Fruit fly (Drosophila melanogaster) whole organism, embryonic: ENCODE measurements around the gene Dph5.

Experiments used
- Ada2b ChIP-seq: fragments of 200-800 bp; sonication (Bioruptor generic); IDR thresholded peaks from 2 replicates; pipeline ENCODE4 v1.3.6; 2022; ENCODE audit warnings: missing biosample characterization, missing genetic modification characterization
- Aef1 ChIP-seq: fragments of 200-800 bp; sonication (Bioruptor generic); IDR thresholded peaks from 3 replicates; pipeline ENCODE4 v1.3.6; 2022; ENCODE audit warnings: missing biosample characterization, missing genetic modification characterization
- B-H2 ChIP-seq: fragments of 200-800 bp; sonication (Bioruptor generic); optimal IDR thresholded peaks from 2 replicates; lab custom pipeline; 2018; ENCODE audit warnings: missing biosample characterization, mild to moderate bottlenecking, missing genetic modification characterization
- Bgb ChIP-seq: fragments of 200-800 bp; sonication (Bioruptor generic); IDR thresholded peaks from 2 replicates; pipeline ENCODE4 v1.3.6; 2022; ENCODE audit warnings: missing biosample characterization, missing genetic modification characterization; ENCODE audit not compliant: partially characterized antibody
- CG10147 ChIP-seq: fragments of 200-800 bp; sonication (Bioruptor generic); optimal IDR thresholded peaks from 2 replicates; lab custom pipeline; 2019; ENCODE audit warnings: missing biosample characterization, mild to moderate bottlenecking, missing genetic modification characterization, moderate library complexity
- CG10654 ChIP-seq: fragments of 200-800 bp; sonication (Bioruptor generic); optimal IDR thresholded peaks from 2 replicates; lab custom pipeline; 2016; ENCODE audit warnings: missing biosample characterization, missing genetic modification characterization
- CG12659 ChIP-seq: fragments of 200-800 bp; sonication (Bioruptor generic); optimal IDR thresholded peaks from 3 replicates; lab custom pipeline; 2017; ENCODE audit warnings: mild to moderate bottlenecking, missing biosample characterization, missing genetic modification reagents, missing genetic modification characterization
- CG14050 ChIP-seq: fragments of 200-800 bp; sonication (Bioruptor generic); IDR thresholded peaks from 3 replicates; pipeline ENCODE4 v1.3.6; 2022; ENCODE audit warnings: missing biosample characterization, missing genetic modification characterization
- CG15011 ChIP-seq: fragments of 200-800 bp; sonication (Bioruptor generic); optimal IDR thresholded peaks from 3 replicates; lab custom pipeline; 2018; ENCODE audit warnings: missing biosample characterization, mild to moderate bottlenecking, missing genetic modification characterization
- CG15269 ChIP-seq: fragments of 200-800 bp; sonication (Bioruptor generic); optimal IDR thresholded peaks from 2 replicates; lab custom pipeline; 2018; ENCODE audit warnings: missing biosample characterization, mild to moderate bottlenecking, missing genetic modification characterization, moderate library complexity
- CG17802 ChIP-seq: fragments of 200-800 bp; sonication (Bioruptor generic); optimal IDR thresholded peaks from 2 replicates; lab custom pipeline; 2018; ENCODE audit warnings: missing biosample characterization, mild to moderate bottlenecking, missing genetic modification characterization, moderate library complexity
- CG17829 ChIP-seq: fragments of 200-800 bp; optimal IDR thresholded peaks from 2 replicates; lab custom pipeline; 2019; ENCODE audit warnings: missing biosample characterization, mild to moderate bottlenecking, missing genetic modification characterization, moderate library complexity
- CG3065 ChIP-seq: fragments of 200-800 bp; sonication (Bioruptor generic); optimal IDR thresholded peaks from 2 replicates; lab custom pipeline; 2016; ENCODE audit warnings: missing biosample characterization, missing genetic modification characterization
- CG31365 ChIP-seq: fragments of 200-800 bp; sonication (Bioruptor generic); optimal IDR thresholded peaks from 2 replicates; lab custom pipeline; 2018; ENCODE audit warnings: missing biosample characterization, mild to moderate bottlenecking, missing genetic modification characterization
- CG32772 ChIP-seq: fragments of 200-800 bp; sonication (Bioruptor generic); IDR thresholded peaks from 2 replicates; pipeline ENCODE4 v1.3.6; 2022; ENCODE audit warnings: missing biosample characterization, missing genetic modification characterization
- CG6654 ChIP-seq: fragments of 200-800 bp; sonication (Bioruptor generic); optimal IDR thresholded peaks from 2 replicates; lab custom pipeline; 2017; ENCODE audit warnings: missing biosample characterization, mild to moderate bottlenecking, missing genetic modification characterization
- CG7839 ChIP-seq: fragments of 200-800 bp; sonication (Bioruptor generic); optimal IDR thresholded peaks from 3 replicates; lab custom pipeline; 2018; ENCODE audit warnings: missing biosample characterization, mild to moderate bottlenecking, missing genetic modification characterization, moderate library complexity
- CG8281 ChIP-seq: fragments of 200-800 bp; sonication (Bioruptor generic); optimal IDR thresholded peaks from 2 replicates; lab custom pipeline; 2018; ENCODE audit warnings: missing biosample characterization, mild to moderate bottlenecking, missing genetic modification characterization, moderate library complexity
- CG8924 ChIP-seq: fragments of 200-800 bp; optimal IDR thresholded peaks from 3 replicates; lab custom pipeline; 2019; ENCODE audit warnings: missing biosample characterization, mild to moderate bottlenecking, missing genetic modification characterization, moderate library complexity
- CG9437 ChIP-seq: fragments of 200-800 bp; sonication (Bioruptor generic); optimal IDR thresholded peaks from 2 replicates; lab custom pipeline; 2018; ENCODE audit warnings: missing biosample characterization, mild to moderate bottlenecking, missing genetic modification characterization
- H15 ChIP-seq: fragments of 200-800 bp; sonication (Bioruptor generic); IDR thresholded peaks from 3 replicates; pipeline ENCODE4 v1.3.6; 2022; ENCODE audit warnings: missing biosample characterization, missing genetic modification characterization
- Hr51 ChIP-seq, 2 experiments: fragments of 200-800 bp; sonication (Bioruptor generic); optimal IDR thresholded peaks; 2 replicates in 1 of 2; 3 replicates in 1 of 2; lab custom pipeline; 2016 to 2018; ENCODE audit warnings: missing biosample characterization in 2 of 2, missing genetic modification characterization in 2 of 2, mild to moderate bottlenecking in 1 of 2, moderate library complexity in 1 of 2
- Lhr ChIP-seq: fragments of 200-800 bp; sonication (Bioruptor generic); optimal IDR thresholded peaks from 3 replicates; lab custom pipeline; 2017; ENCODE audit warnings: mild to moderate bottlenecking, missing biosample characterization, missing genetic modification reagents, missing genetic modification characterization
- Meics ChIP-seq: fragments of 200-800 bp; sonication (Bioruptor generic); optimal IDR thresholded peaks from 2 replicates; lab custom pipeline; 2017; ENCODE audit warnings: missing biosample characterization, mild to moderate bottlenecking, missing genetic modification characterization
- NC2β ChIP-seq: fragments of 200-800 bp; sonication (Bioruptor generic); optimal IDR thresholded peaks from 2 replicates; lab custom pipeline; 2016; ENCODE audit warnings: missing biosample characterization, missing genetic modification characterization
- Rfx ChIP-seq: fragments of 200-800 bp; sonication (Bioruptor generic); IDR thresholded peaks from 2 replicates; pipeline ENCODE4 v1.3.6; 2022; ENCODE audit warnings: missing biosample characterization, missing genetic modification characterization
- ac ChIP-seq: fragments of 200-800 bp; sonication (Bioruptor generic); optimal IDR thresholded peaks from 3 replicates; lab custom pipeline; 2017; ENCODE audit warnings: missing biosample characterization, mild to moderate bottlenecking, missing genetic modification characterization
- ap ChIP-seq: fragments of 200-800 bp; sonication (Bioruptor generic); IDR thresholded peaks from 2 replicates; pipeline ENCODE4 v1.3.6; 2022; ENCODE audit warnings: missing biosample characterization, missing genetic modification characterization
- bcd ChIP-seq: fragments of 200-800 bp; sonication (Bioruptor generic); optimal IDR thresholded peaks from 2 replicates; lab custom pipeline; 2017; ENCODE audit warnings: missing biosample characterization, mild to moderate bottlenecking, missing genetic modification characterization
- chinmo ChIP-seq: fragments of 200-800 bp; sonication (Bioruptor generic); IDR thresholded peaks from 4 replicates; pipeline ENCODE4 v1.3.6; 2022; ENCODE audit warnings: missing biosample characterization, missing genetic modification characterization; ENCODE audit not compliant: partially characterized antibody
- chn ChIP-seq: fragments of 200-800 bp; sonication (Bioruptor generic); optimal IDR thresholded peaks from 2 replicates; lab custom pipeline; 2016; ENCODE audit warnings: missing biosample characterization, missing genetic modification characterization
- esg ChIP-seq: fragments of 200-800 bp; sonication (Bioruptor generic); conservative IDR thresholded peaks from 2 replicates; pipeline ENCODE4 v1.3.6; 2022; ENCODE audit warnings: missing biosample characterization, missing genetic modification characterization
- eve ChIP-seq, 2 experiments: fragments of >200 bp; optimal IDR thresholded peaks; 2 replicates each; lab custom pipeline; 2017; ENCODE audit warnings: missing biosample characterization in 2 of 2, missing genetic modification characterization in 2 of 2
- exex ChIP-seq: fragments of 200-800 bp; sonication (Bioruptor generic); optimal IDR thresholded peaks from 4 replicates; lab custom pipeline; 2018; ENCODE audit warnings: missing biosample characterization, mild to moderate bottlenecking, missing genetic modification characterization, moderate library complexity
- hkb ChIP-seq, 2 experiments: fragments of 200-800 bp in 1 of 2; fragments of >200 bp in 1 of 2; sonication (Bioruptor generic) in 1 of 2; IDR thresholded peaks in 1 of 2; optimal IDR thresholded peaks in 1 of 2; 2 replicates each; pipeline versions ENCODE4 v1.3.6 to Lab custom; 2017 to 2022; ENCODE audit warnings: missing biosample characterization in 1 of 2, missing genetic modification characterization in 1 of 2
- lab ChIP-seq: fragments of 200-800 bp; sonication (Bioruptor generic); optimal IDR thresholded peaks from 3 replicates; lab custom pipeline; 2017; ENCODE audit warnings: missing biosample characterization, missing genetic modification characterization, mild to moderate bottlenecking, moderate library complexity, missing genetic modification reagents
- lmd ChIP-seq: fragments of 200-800 bp; sonication (Bioruptor generic); IDR thresholded peaks from 2 replicates; pipeline ENCODE4 v1.3.6; 2022; ENCODE audit warnings: missing biosample characterization, missing genetic modification characterization
- mld ChIP-seq: fragments of 200-800 bp; sonication (Bioruptor generic); IDR thresholded peaks from 3 replicates; pipeline ENCODE4 v1.3.6; 2022; ENCODE audit warnings: missing biosample characterization, missing genetic modification characterization; ENCODE audit not compliant: partially characterized antibody
- onecut ChIP-seq: fragments of 200-800 bp; sonication (Bioruptor generic); IDR thresholded peaks from 2 replicates; pipeline ENCODE4 v1.3.6; 2022; ENCODE audit warnings: missing biosample characterization, missing genetic modification characterization
- pho ChIP-seq: fragments of 200-800 bp; sonication (Bioruptor generic); optimal IDR thresholded peaks from 2 replicates; lab custom pipeline; 2016; ENCODE audit warnings: missing biosample characterization, missing genetic modification characterization
- row ChIP-seq: fragments of 200-800 bp; sonication (Bioruptor generic); IDR thresholded peaks from 3 replicates; pipeline ENCODE4 v1.3.6; 2022; ENCODE audit warnings: missing biosample characterization, missing genetic modification characterization
- scrt ChIP-seq: fragments of 200-800 bp; sonication (Bioruptor generic); optimal IDR thresholded peaks from 2 replicates; lab custom pipeline; 2018; ENCODE audit warnings: missing biosample characterization, mild to moderate bottlenecking, missing genetic modification characterization, moderate library complexity
- sens ChIP-seq: fragments of 200-800 bp; sonication (Bioruptor generic); peaks from one replicate; lab custom pipeline; 2016; ENCODE audit warnings: missing biosample characterization, missing genetic modification characterization
- so ChIP-seq: fragments of 200-800 bp; sonication (Bioruptor generic); IDR thresholded peaks from 3 replicates; pipeline ENCODE4 v1.3.6; 2022; ENCODE audit warnings: missing biosample characterization, missing genetic modification characterization
- tap ChIP-seq: fragments of 200-800 bp; optimal IDR thresholded peaks from 3 replicates; lab custom pipeline; 2019; ENCODE audit warnings: missing biosample characterization, mild to moderate bottlenecking, missing genetic modification characterization, moderate library complexity
- tgo ChIP-seq: fragments of 200-800 bp; sonication (Bioruptor generic); IDR thresholded peaks from 3 replicates; pipeline ENCODE4 v1.3.6; 2022; ENCODE audit warnings: missing biosample characterization, missing genetic modification characterization
- unpg ChIP-seq: fragments of 200-800 bp; sonication (Bioruptor generic); optimal IDR thresholded peaks from 3 replicates; lab custom pipeline; 2018; ENCODE audit warnings: missing biosample characterization, mild to moderate bottlenecking, missing genetic modification characterization, moderate library complexity
- vfl ChIP-seq: fragments of 200-800 bp; sonication (Bioruptor generic); optimal IDR thresholded peaks from 2 replicates; lab custom pipeline; 2016; ENCODE audit warnings: missing biosample characterization, missing genetic modification characterization
- zfh1 ChIP-seq: fragments of 200-800 bp; sonication (Bioruptor generic); IDR thresholded peaks from 3 replicates; pipeline ENCODE4 v1.3.6; 2022; ENCODE audit warnings: missing biosample characterization, missing genetic modification characterization

The Dph5 gene

dm6 chr3R:22542773-22543411 is 40.1 kb downstream of the Dph5 start (continued):
- no peak for TF ChIP-seq CG9437 (GFP tag; lab: Kevin White, UChicago)
- no peak; the same call in 2 of the 3 replicates for TF ChIP-seq H15 (GFP tag; lab: Robert Waterston, UW)
- peak; percentile 44; the same call in 1 of the 3 replicates for TF ChIP-seq tgo
- no peak for TF ChIP-seq exex (tag; lab: Kevin White, UChicago)
- TF ChIP-seq CG3065 (GFP tag; lab: Kevin White, UChicago), result no peak
- TF ChIP-seq Meics (GFP tag; lab: Kevin White, UChicago), result peak; percentile 22
- TF ChIP-seq tap (tag; lab: Kevin White, UChicago), result peak; percentile 24
- no peak for TF ChIP-seq CG17829 (tag; lab: Kevin White, UChicago)
- no peak for TF ChIP-seq zfh1 (GFP tag; lab: Robert Waterston, UW)
- no peak for TF ChIP-seq CG15011
- TF ChIP-seq vfl (GFP tag; lab: Kevin White, UChicago), result no peak
- no peak for TF ChIP-seq B-H2 (GFP tag; lab: Kevin White, UChicago)
- TF ChIP-seq row, result peak; percentile 63
- no peak for TF ChIP-seq chn (GFP tag; lab: Kevin White, UChicago)
- peak; percentile 36; the same call in 1 of the 2 replicates for TF ChIP-seq lmd
- TF ChIP-seq CG15269, result peak; percentile 58
- peak; percentile 45; the same call in 1 of the 3 replicates for TF ChIP-seq CG14050 (GFP tag; lab: Robert Waterston, UW)
- TF ChIP-seq Hr51 (GFP tag; optimal IDR thresholded peaks at IDR 0.05; lab: Kevin White, UChicago), result peak in 1 of 2 experiments; percentile 46
- TF ChIP-seq ac (GFP tag; lab: Kevin White, UChicago), result no peak
- TF ChIP-seq Lhr, result no peak
- no peak for TF ChIP-seq CG12659 (GFP tag; lab: Kevin White, UChicago)
- TF ChIP-seq lab (GFP tag; lab: Kevin White, UChicago), result peak; percentile 17
- 0 out of 4 replicates have a peak, but pooled peaks have one; percentile 29 for TF ChIP-seq chinmo (GFP tag; lab: Robert Waterston, UW)
- TF ChIP-seq ap (GFP tag; lab: Robert Waterston, UW), result no peak
- 0 out of 2 replicates have a peak, but pooled peaks have one; percentile 22 for TF ChIP-seq CG32772
- peak; percentile 14; the same call in 1 of the 2 replicates for TF ChIP-seq Rfx (GFP tag; lab: Robert Waterston, UW)
- TF ChIP-seq CG31365, result no peak
- TF ChIP-seq onecut (GFP tag; lab: Robert Waterston, UW), result no peak; the same call in 1 of the 2 replicates
- TF ChIP-seq mld, result no peak
- no peak for TF ChIP-seq CG10147 (GFP tag; lab: Kevin White, UChicago)
- no peak for TF ChIP-seq CG8281 (tag; lab: Kevin White, UChicago)
- TF ChIP-seq Ada2b (GFP tag; lab: Robert Waterston, UW), result peak; percentile 47
- no peak for TF ChIP-seq pho (GFP tag; lab: Kevin White, UChicago)
- TF ChIP-seq eve (GFP tag; optimal IDR thresholded peaks at IDR 0.05; lab: Kevin White, UChicago), result no peak
- 0 out of 3 replicates have a peak, but pooled peaks have one; percentile 17 for TF ChIP-seq Aef1
- no peak for TF ChIP-seq NC2β (GFP tag; lab: Kevin White, UChicago)
- TF ChIP-seq sens (GFP tag; lab: Kevin White, UChicago), result peak; percentile 70
- TF ChIP-seq CG10654 (GFP tag; lab: Kevin White, UChicago), result no peak
- TF ChIP-seq esg, result 0 out of 2 replicates have a peak, but pooled peaks have one; percentile 20
- peak; percentile 24 for TF ChIP-seq unpg (GFP tag; lab: Kevin White, UChicago)
- no peak for TF ChIP-seq CG6654 (GFP tag; lab: Kevin White, UChicago)
- no peak for TF ChIP-seq CG8924
- peak; percentile 31 for TF ChIP-seq CG7839 (tag; lab: Kevin White, UChicago)
- TF ChIP-seq CG17802 (tag; lab: Kevin White, UChicago), result no peak
- TF ChIP-seq hkb (optimal IDR thresholded peaks at IDR 0.05; lab: Kevin White, UChicago), result no peak
- TF ChIP-seq hkb (GFP tag; IDR thresholded peaks at IDR 0.05; lab: Robert Waterston, UW), result peak; percentile 20; the same call in 1 of the 2 replicates
- TF ChIP-seq Bgb (GFP tag; lab: Robert Waterston, UW), result no peak
- TF ChIP-seq bcd, result no peak
- no peak for TF ChIP-seq scrt (GFP tag; lab: Kevin White, UChicago)
- TF ChIP-seq so, result no peak
